Fruit fly (Drosophila melanogaster) whole organism, wandering third instar larva: ENCODE results near the gene CG32536.

Experiments
- Abd-B ChIP-seq: fragments of >200 bp; optimal IDR thresholded peaks from 2 replicates; lab custom pipeline; 2017; ENCODE audit warnings: missing biosample characterization, missing genetic modification characterization
- CG32264 ChIP-seq: fragments of 200-800 bp; sonication (Bioruptor generic); optimal IDR thresholded peaks from 2 replicates; lab custom pipeline; 2016; ENCODE audit warnings: missing biosample characterization, missing genetic modification characterization
- CG9705 ChIP-seq: fragments of 200-800 bp; sonication (Bioruptor generic); optimal IDR thresholded peaks from 2 replicates; lab custom pipeline; 2018; ENCODE audit warnings: missing biosample characterization, mild to moderate bottlenecking, missing genetic modification characterization
- CrebA ChIP-seq: fragments of 200-800 bp; sonication (Bioruptor generic); optimal IDR thresholded peaks from 2 replicates; lab custom pipeline; 2016; ENCODE audit warnings: missing biosample characterization, mild to moderate bottlenecking, missing genetic modification characterization, borderline replicate concordance
- Dfd ChIP-seq: fragments of >200 bp; optimal IDR thresholded peaks from 2 replicates; lab custom pipeline; 2017; ENCODE audit warnings: missing biosample characterization, missing genetic modification characterization
- Dif ChIP-seq: fragments of 200-275, 200-300 bp; sonication (Bioruptor generic); optimal IDR thresholded peaks from 2 replicates; lab custom pipeline; 2018; ENCODE audit warnings: missing biosample characterization, missing genetic modification characterization; ENCODE audit not compliant: partially characterized antibody
- HLH106 ChIP-seq: fragments of 200-800 bp; optimal IDR thresholded peaks from 3 replicates; lab custom pipeline; 2019; ENCODE audit warnings: missing biosample characterization, mild to moderate bottlenecking, missing genetic modification characterization, moderate library complexity
- Hnf4 ChIP-seq: fragments of 200-800 bp; sonication (Bioruptor generic); optimal IDR thresholded peaks from 2 replicates; lab custom pipeline; 2016; ENCODE audit warnings: missing biosample characterization, mild to moderate bottlenecking, missing genetic modification characterization
- Hr83 ChIP-seq: fragments of 200-300 bp; sonication (Bioruptor generic); optimal IDR thresholded peaks from 2 replicates; lab custom pipeline; 2016; ENCODE audit warnings: missing biosample characterization, mild to moderate bottlenecking, missing genetic modification characterization, moderate library complexity; ENCODE audit not compliant: poor library complexity, severe bottlenecking
- Jra ChIP-seq: sonication (Bioruptor generic); optimal IDR thresholded peaks from 2 replicates; lab custom pipeline; 2016; ENCODE audit warnings: missing biosample characterization, missing genetic modification characterization
- Mio ChIP-seq: sonication (Bioruptor generic); optimal IDR thresholded peaks from 2 replicates; lab custom pipeline; 2016; ENCODE audit warnings: missing biosample characterization, missing genetic modification characterization
- Myc ChIP-seq: fragments of >200 bp; optimal IDR thresholded peaks from 2 replicates; lab custom pipeline; 2017
- N ChIP-seq: fragments of >200 bp; optimal IDR thresholded peaks from 2 replicates; lab custom pipeline; 2018; ENCODE audit warnings: missing biosample characterization, missing external identifiers, missing genetic modification characterization
- OdsH ChIP-seq: fragments of 200-800 bp; sonication (Bioruptor generic); optimal IDR thresholded peaks from 2 replicates; lab custom pipeline; 2016; ENCODE audit warnings: missing biosample characterization, mild to moderate bottlenecking, missing genetic modification characterization
- Rel ChIP-seq, 2 experiments: fragments of 200-800 bp; sonication (Bioruptor generic) in 1 of 2; optimal IDR thresholded peaks; 2 replicates in 1 of 2; 3 replicates in 1 of 2; lab custom pipeline; 2016 to 2019; ENCODE audit warnings: mild to moderate bottlenecking in 2 of 2, missing biosample characterization in 2 of 2, missing genetic modification characterization in 2 of 2, moderate library complexity in 1 of 2
- Sp1 ChIP-seq: fragments of 200-800 bp; sonication (Bioruptor generic); optimal IDR thresholded peaks from 3 replicates; lab custom pipeline; 2019; ENCODE audit warnings: missing biosample characterization, mild to moderate bottlenecking, missing genetic modification characterization, moderate library complexity
- Vsx2 ChIP-seq: fragments of 200-300, 225-300 bp; sonication (Bioruptor generic); optimal IDR thresholded peaks from 2 replicates; lab custom pipeline; 2018; ENCODE audit warnings: missing biosample characterization, missing genetic modification characterization; ENCODE audit not compliant: partially characterized antibody
- br ChIP-seq: fragments of 200-800 bp; sonication (Bioruptor generic); optimal IDR thresholded peaks from 2 replicates; lab custom pipeline; 2016; ENCODE audit warnings: missing biosample characterization, missing genetic modification characterization
- brk ChIP-seq: fragments of 200-800 bp; sonication (Bioruptor generic); optimal IDR thresholded peaks from 2 replicates; lab custom pipeline; 2016; ENCODE audit warnings: missing biosample characterization, mild to moderate bottlenecking, missing genetic modification characterization
- dmrt93B ChIP-seq: fragments of 200-800 bp; sonication (Bioruptor generic); optimal IDR thresholded peaks from 2 replicates; lab custom pipeline; 2018; ENCODE audit warnings: missing biosample characterization, mild to moderate bottlenecking, missing genetic modification characterization
- ey ChIP-seq: fragments of 200-800 bp; sonication (Bioruptor generic); optimal IDR thresholded peaks from 2 replicates; lab custom pipeline; 2016; ENCODE audit warnings: missing biosample characterization, missing genetic modification characterization
- foxo ChIP-seq, 2 experiments: fragments of 200-800 bp; sonication (Bioruptor generic); optimal IDR thresholded peaks; 2 replicates in 1 of 2; 3 replicates in 1 of 2; lab custom pipeline; 2016 to 2017; ENCODE audit warnings: missing biosample characterization in 2 of 2, missing genetic modification characterization in 2 of 2
- fru ChIP-seq: fragments of 200-800 bp; sonication (Bioruptor generic); optimal IDR thresholded peaks from 3 replicates; lab custom pipeline; 2016; ENCODE audit warnings: missing biosample characterization, mild to moderate bottlenecking, missing genetic modification characterization
- h ChIP-seq: fragments of 200-800 bp; sonication (Bioruptor generic); optimal IDR thresholded peaks from 3 replicates; lab custom pipeline; 2016; ENCODE audit warnings: missing biosample characterization, mild to moderate bottlenecking, missing genetic modification characterization
- jim ChIP-seq: fragments of 175-275, 200-325 bp; sonication (Bioruptor generic); optimal IDR thresholded peaks from 2 replicates; lab custom pipeline; 2016; ENCODE audit warnings: missing biosample characterization, mild to moderate bottlenecking, missing genetic modification characterization
- pan ChIP-seq: fragments of >200 bp; optimal IDR thresholded peaks from 2 replicates; lab custom pipeline; 2017
- psq ChIP-seq: fragments of 200-800 bp; sonication (Bioruptor generic); optimal IDR thresholded peaks from 3 replicates; lab custom pipeline; 2017; ENCODE audit warnings: missing biosample characterization, mild to moderate bottlenecking, missing genetic modification characterization, moderate library complexity
- rgr ChIP-seq: fragments of 200-800 bp; sonication (Bioruptor generic); optimal IDR thresholded peaks from 3 replicates; lab custom pipeline; 2016; ENCODE audit warnings: missing biosample characterization, mild to moderate bottlenecking, missing genetic modification characterization
- sage ChIP-seq: fragments of 200-800 bp; sonication (Bioruptor generic); optimal IDR thresholded peaks from 2 replicates; lab custom pipeline; 2016; ENCODE audit warnings: missing biosample characterization, mild to moderate bottlenecking, missing genetic modification characterization
- sv ChIP-seq: fragments of 200-800 bp; sonication (Bioruptor generic); optimal IDR thresholded peaks from 3 replicates; lab custom pipeline; 2016; ENCODE audit warnings: missing biosample characterization, missing genetic modification characterization
- tai ChIP-seq: sonication (Bioruptor generic); optimal IDR thresholded peaks from 2 replicates; lab custom pipeline; 2016; ENCODE audit warnings: missing biosample characterization, missing genetic modification characterization
- woc ChIP-seq: sonication (Bioruptor generic); optimal IDR thresholded peaks from 2 replicates; lab custom pipeline; 2016; ENCODE audit warnings: missing biosample characterization, mild to moderate bottlenecking, missing genetic modification characterization

CG32536 gene

dm6 chrX:19276489-19277117 lies at the start of gene CG32536, which contains the start of gene CG32537:
Gene CG32536, minus strand, starts transcription at chrX:19276898.
Gene CG32537, minus strand, starts transcription at chrX:19276539.
- TF ChIP-seq HLH106 (tag; lab: Kevin White, UChicago) = no peak
- TF ChIP-seq Sp1 (GFP tag; lab: Kevin White, UChicago) = no peak
- no peak for TF ChIP-seq Jra (GFP tag; lab: Kevin White, UChicago)
- no peak for TF ChIP-seq woc (GFP tag; lab: Kevin White, UChicago)
- no peak for TF ChIP-seq rgr (GFP tag; lab: Kevin White, UChicago)
- TF ChIP-seq N (GFP tag; lab: Kevin White, UChicago) = no peak
- no peak for TF ChIP-seq Dfd (GFP tag; lab: Kevin White, UChicago)
- no peak for TF ChIP-seq Abd-B (GFP tag; lab: Kevin White, UChicago)

- TF ChIP-seq Vsx2 (GFP tag; lab: Kevin White, UChicago) (peak; percentile 79), foxo (GFP tag; optimal IDR thresholded peaks at IDR 0.05; lab: Kevin White, UChicago) (no peak)
These were observed 49.2 kb upstream of the CG32536 start for dm6 chrX:19325729-19326473.

- TF ChIP-seq Vsx2 (GFP tag; lab: Kevin White, UChicago) (no peak), woc (GFP tag; lab: Kevin White, UChicago) (no peak), CG32264 (GFP tag; lab: Kevin White, UChicago) (no peak)
These were observed 48.1 kb upstream of the CG32536 start for dm6 chrX:19324576-19325353.

- TF ChIP-seq br (GFP tag; lab: Kevin White, UChicago) = peak; percentile 94
- TF ChIP-seq jim (GFP tag; lab: Kevin White, UChicago) = no peak
- peak; percentile 44 for TF ChIP-seq Jra (GFP tag; lab: Kevin White, UChicago)
- no peak for TF ChIP-seq pan (lab: Kevin White, UChicago)
- no peak for TF ChIP-seq Dif (GFP tag; lab: Kevin White, UChicago)
- no peak for TF ChIP-seq Myc (lab: Kevin White, UChicago)
- peak; percentile 81 for TF ChIP-seq Hnf4 (GFP tag; lab: Kevin White, UChicago)
- peak; percentile 2 for TF ChIP-seq Hr83 (GFP tag; lab: Kevin White, UChicago)
- TF ChIP-seq ey (GFP tag; lab: Kevin White, UChicago) = peak; percentile 88
- TF ChIP-seq fru (GFP tag; lab: Kevin White, UChicago) = peak; percentile 94
- peak; percentile 63 for TF ChIP-seq woc (GFP tag; lab: Kevin White, UChicago)
- peak; percentile 84 for TF ChIP-seq HLH106 (tag; lab: Kevin White, UChicago)
- TF ChIP-seq OdsH (GFP tag; lab: Kevin White, UChicago) = peak; percentile 91
- TF ChIP-seq rgr (GFP tag; lab: Kevin White, UChicago) = peak; percentile 91
- TF ChIP-seq CG32264 (GFP tag; lab: Kevin White, UChicago) = peak; percentile 60
- TF ChIP-seq brk (GFP tag; lab: Kevin White, UChicago) = peak; percentile 59
- TF ChIP-seq tai (GFP tag; lab: Kevin White, UChicago) = peak; percentile 37
- peak; percentile 74 for TF ChIP-seq dmrt93B (GFP tag; lab: Kevin White, UChicago)
- peak; percentile 81 for TF ChIP-seq Sp1 (GFP tag; lab: Kevin White, UChicago)
- peak; percentile 81 for TF ChIP-seq psq (GFP tag; lab: Kevin White, UChicago)
- TF ChIP-seq h (GFP tag; lab: Kevin White, UChicago) = peak; percentile 91
- TF ChIP-seq Rel (GFP tag; optimal IDR thresholded peaks at IDR 0.05; lab: Kevin White, UChicago) = peak; percentile 12
- peak; percentile 35 for TF ChIP-seq Rel (tag; optimal IDR thresholded peaks at IDR 0.05; lab: Kevin White, UChicago)
- TF ChIP-seq sv (GFP tag; lab: Kevin White, UChicago) = peak; percentile 73
- TF ChIP-seq CG9705 = peak; percentile 18
- TF ChIP-seq CrebA (GFP tag; lab: Kevin White, UChicago) = peak; percentile 53
- TF ChIP-seq Mio (GFP tag; lab: Kevin White, UChicago) = no peak
- no peak for TF ChIP-seq N (GFP tag; lab: Kevin White, UChicago)
- TF ChIP-seq Vsx2 (GFP tag; lab: Kevin White, UChicago) = no peak
- peak; percentile 75 for TF ChIP-seq sage (GFP tag; lab: Kevin White, UChicago)
- peak; percentile 35 to 93 for TF ChIP-seq foxo (GFP tag; optimal IDR thresholded peaks at IDR 0.05; lab: Kevin White, UChicago)
These were observed 47.1 kb upstream of the CG32536 start for dm6 chrX:19323835-19324133.
